Worm (Caenorhabditis elegans) whole organism, L3 larva: Measurements from ENCODE around the gene Y64G10A.10.
A peak's percentile ranks its signal among the peaks of the same experiment; 100 is the strongest.

Experiments
- R02D3.7 ChIP-seq: fragments of 150-350 bp; optimal IDR thresholded peaks from 2 replicates; lab custom pipeline; 2014; ENCODE audit warnings: missing biosample characterization, missing genetic modification characterization
- aly-2 ChIP-seq: fragments of 150-350 bp; optimal IDR thresholded peaks from 2 replicates; lab custom pipeline; 2014; ENCODE audit warnings: missing biosample characterization, missing genetic modification characterization
- ama-1 ChIP-seq: fragments of 150-350 bp; optimal IDR thresholded peaks from 2 replicates; lab custom pipeline; 2018
- ceh-16 ChIP-seq: sonication (generic microtip); optimal IDR thresholded peaks from 2 replicates; lab custom pipeline; 2017; ENCODE audit warnings: missing biosample characterization, missing genetic modification characterization
- ceh-28 ChIP-seq: fragments of 150-350 bp; optimal IDR thresholded peaks from 2 replicates; lab custom pipeline; 2014; ENCODE audit warnings: missing biosample characterization, missing genetic modification reagents, missing genetic modification characterization
- ceh-82 ChIP-seq: fragments of 150-350 bp; optimal IDR thresholded peaks from 2 replicates; lab custom pipeline; 2014; ENCODE audit warnings: missing biosample characterization, missing genetic modification characterization
- ceh-9 ChIP-seq: sonication (generic microtip); optimal IDR thresholded peaks from 2 replicates; lab custom pipeline; 2018; ENCODE audit warnings: missing biosample characterization, missing genetic modification characterization
- daf-12 ChIP-seq: fragments of 150-350 bp; optimal IDR thresholded peaks from 2 replicates; lab custom pipeline; 2014; ENCODE audit warnings: missing biosample characterization, missing genetic modification reagents, missing genetic modification characterization
- egl-27 ChIP-seq: sonication (generic microtip); optimal IDR thresholded peaks from 4 replicates; lab custom pipeline; 2017; ENCODE audit warnings: missing biosample characterization, missing genetic modification reagents, missing genetic modification characterization
- egl-5 ChIP-seq: fragments of 150-350 bp; optimal IDR thresholded peaks from 2 replicates; lab custom pipeline; 2017; ENCODE audit warnings: missing biosample characterization, missing genetic modification reagents, missing genetic modification characterization, inconsistent platforms
- elt-1 ChIP-seq: fragments of 150-350 bp; optimal IDR thresholded peaks from 2 replicates; lab custom pipeline; 2014; ENCODE audit warnings: missing biosample characterization, missing genetic modification characterization
- elt-2 ChIP-seq: sonication (generic microtip); optimal IDR thresholded peaks from 2 replicates; lab custom pipeline; 2016; ENCODE audit warnings: missing genetic modification reagents, mild to moderate bottlenecking, missing genetic modification characterization, missing compliant biosample characterization
- fkh-10 ChIP-seq: sonication (generic microtip); optimal IDR thresholded peaks from 2 replicates; lab custom pipeline; 2017; ENCODE audit warnings: missing biosample characterization, missing genetic modification reagents, missing genetic modification characterization
- fkh-2 ChIP-seq: fragments of 150-350 bp; optimal IDR thresholded peaks from 2 replicates; lab custom pipeline; 2014; ENCODE audit warnings: missing biosample characterization, missing genetic modification reagents, missing genetic modification characterization
- fos-1 ChIP-seq: fragments of 150-350 bp; optimal IDR thresholded peaks from 2 replicates; lab custom pipeline; 2014; ENCODE audit warnings: missing biosample characterization, missing genetic modification characterization
- hmg-11 ChIP-seq: sonication (generic microtip); optimal IDR thresholded peaks from 2 replicates; lab custom pipeline; 2016; ENCODE audit warnings: missing genetic modification characterization, missing compliant biosample characterization
- jun-1 ChIP-seq: fragments of 150-350 bp; optimal IDR thresholded peaks from 2 replicates; lab custom pipeline; 2014; ENCODE audit warnings: missing biosample characterization, missing genetic modification reagents, missing genetic modification characterization
- lin-15B ChIP-seq: fragments of 150-350 bp; optimal IDR thresholded peaks from 2 replicates; lab custom pipeline; 2014; ENCODE audit warnings: missing biosample characterization, missing genetic modification characterization
- lin-39 ChIP-seq: fragments of 150-350 bp; optimal IDR thresholded peaks from 2 replicates; lab custom pipeline; 2018; ENCODE audit warnings: missing biosample characterization, missing genetic modification reagents, missing genetic modification characterization
- lsy-12 ChIP-seq: sonication (generic microtip); optimal IDR thresholded peaks from 2 replicates; lab custom pipeline; 2016; ENCODE audit warnings: mild to moderate bottlenecking, missing genetic modification characterization, missing compliant biosample characterization
- mdl-1 ChIP-seq: fragments of 150-350 bp; optimal IDR thresholded peaks from 2 replicates; lab custom pipeline; 2014; ENCODE audit warnings: missing biosample characterization, missing genetic modification characterization
- mml-1 ChIP-seq: fragments of 150-350 bp; sonication (generic microtip); optimal IDR thresholded peaks from 3 replicates; lab custom pipeline; 2014; ENCODE audit warnings: missing biosample characterization, missing genetic modification characterization
- nfya-1 ChIP-seq: sonication (generic microtip); optimal IDR thresholded peaks from 2 replicates; lab custom pipeline; 2017; ENCODE audit warnings: missing genetic modification characterization, mild to moderate bottlenecking, missing compliant biosample characterization, antibody characterized with exemption, moderate library complexity; ENCODE audit not compliant: insufficient read depth
- nhr-11 ChIP-seq: fragments of 150-350 bp; optimal IDR thresholded peaks from 2 replicates; lab custom pipeline; 2014; ENCODE audit warnings: missing biosample characterization, missing genetic modification characterization
- nhr-12 ChIP-seq: fragments of 150-350 bp; optimal IDR thresholded peaks from 2 replicates; lab custom pipeline; 2014; ENCODE audit warnings: missing biosample characterization, missing genetic modification characterization
- nhr-23 ChIP-seq: fragments of 150-350 bp; optimal IDR thresholded peaks from 2 replicates; lab custom pipeline; 2014; ENCODE audit warnings: missing biosample characterization, missing genetic modification reagents, missing genetic modification characterization
- nhr-237 ChIP-seq: fragments of 150-350 bp; optimal IDR thresholded peaks from 2 replicates; lab custom pipeline; 2014; ENCODE audit warnings: missing biosample characterization, missing genetic modification characterization
- nhr-25 ChIP-seq: sonication (generic microtip); optimal IDR thresholded peaks from 2 replicates; lab custom pipeline; 2017; ENCODE audit warnings: missing biosample characterization, missing genetic modification characterization
- nhr-28 ChIP-seq: fragments of 150-350 bp; optimal IDR thresholded peaks from 2 replicates; lab custom pipeline; 2014; ENCODE audit warnings: missing biosample characterization, missing genetic modification characterization
- nhr-43 ChIP-seq: sonication (generic microtip); optimal IDR thresholded peaks from 2 replicates; lab custom pipeline; 2016; ENCODE audit warnings: mild to moderate bottlenecking, missing genetic modification characterization, missing compliant biosample characterization; ENCODE audit not compliant: poor library complexity, severe bottlenecking
- nhr-67 ChIP-seq: fragments of 150-350 bp; optimal IDR thresholded peaks from 2 replicates; lab custom pipeline; 2014; ENCODE audit warnings: missing biosample characterization, missing genetic modification characterization
- nhr-76 ChIP-seq: fragments of 150-350 bp; sonication (generic microtip); optimal IDR thresholded peaks from 5 replicates; lab custom pipeline; 2014; ENCODE audit warnings: missing biosample characterization, missing genetic modification characterization
- nhr-77 ChIP-seq: fragments of 150-350 bp; optimal IDR thresholded peaks from 2 replicates; lab custom pipeline; 2014; ENCODE audit warnings: missing biosample characterization, missing genetic modification characterization
- pha-4 ChIP-seq: fragments of 150-350 bp; optimal IDR thresholded peaks from 2 replicates; lab custom pipeline; 2014; ENCODE audit warnings: missing biosample characterization, missing genetic modification reagents, missing genetic modification characterization
- pqm-1 ChIP-seq: fragments of 150-350 bp; optimal IDR thresholded peaks from 2 replicates; lab custom pipeline; 2017; ENCODE audit warnings: missing biosample characterization, missing genetic modification characterization, inconsistent platforms
- sea-2 ChIP-seq: fragments of 150-350 bp; sonication (generic microtip); optimal IDR thresholded peaks from 4 replicates; lab custom pipeline; 2014; ENCODE audit warnings: missing biosample characterization, missing genetic modification reagents, missing genetic modification characterization
- skn-1 ChIP-seq: fragments of 150-350 bp; optimal IDR thresholded peaks from 2 replicates; lab custom pipeline; 2014; ENCODE audit warnings: missing biosample characterization, missing genetic modification characterization
- snpc-4 ChIP-seq: fragments of 150-350 bp; optimal IDR thresholded peaks from 2 replicates; lab custom pipeline; 2014; ENCODE audit warnings: missing biosample characterization, missing genetic modification characterization
- tbx-2 ChIP-seq: sonication (generic microtip); optimal IDR thresholded peaks from 2 replicates; lab custom pipeline; 2016; ENCODE audit warnings: mild to moderate bottlenecking, missing genetic modification characterization, missing compliant biosample characterization
- unc-62 ChIP-seq: fragments of 150-350 bp; sonication (generic microtip); optimal IDR thresholded peaks from 4 replicates; lab custom pipeline; 2014; ENCODE audit warnings: missing biosample characterization, missing genetic modification reagents, missing genetic modification characterization
- zag-1 ChIP-seq: fragments of 150-350 bp; optimal IDR thresholded peaks from 2 replicates; lab custom pipeline; 2014; ENCODE audit warnings: missing biosample characterization, missing genetic modification characterization
- ztf-11 ChIP-seq: fragments of 150-350 bp; optimal IDR thresholded peaks from 2 replicates; lab custom pipeline; 2014; ENCODE audit warnings: missing biosample characterization, missing genetic modification characterization
- ztf-4 ChIP-seq: fragments of 150-350 bp; optimal IDR thresholded peaks from 2 replicates; lab custom pipeline; 2014; ENCODE audit warnings: missing biosample characterization, missing genetic modification characterization

Y64G10A.10 gene

ce11 chrIV:14230799-14231198, 10.4 kb downstream of the Y64G10A.10 start, which contains the start of gene F02H6.6:
TSS of gene F02H6.6 (minus strand) at chrIV:14230899.
- TF ChIP-seq zag-1 (no peak), mdl-1 (tag; lab: Kevin White, UChicago) (no peak), fkh-10 (GFP tag; lab: Kevin White, UChicago) (no peak), aly-2 (tag; lab: Kevin White, UChicago) (no peak), sea-2 (GFP tag; lab: Kevin White, UChicago) (no peak), lsy-12 (tag; lab: Kevin White, UChicago) (no peak), R02D3.7 (tag; lab: Kevin White, UChicago) (no peak), nhr-67 (tag; lab: Kevin White, UChicago) (no peak)

ce11 chrIV:14228069-14228468, 13.2 kb downstream of the Y64G10A.10 start, which contains the start of gene F02H6.7:
TSS of gene F02H6.7 (minus strand) at chrIV:14228169.
- TF ChIP-seq nhr-11 (no peak), nhr-67 (tag; lab: Kevin White, UChicago) (no peak), ceh-16 (tag; lab: Kevin White, UChicago) (no peak), egl-5 (tag; lab: Kevin White, UChicago) (no peak), tbx-2 (tag; lab: Kevin White, UChicago) (no peak), nhr-28 (tag; lab: Kevin White, UChicago) (no peak), lin-15B (tag; lab: Kevin White, UChicago) (no peak), ama-1 (no peak), snpc-4 (tag; lab: Kevin White, UChicago) (no peak), fkh-2 (no peak), elt-1 (no peak), mml-1 (tag; lab: Kevin White, UChicago) (no peak), mdl-1 (tag; lab: Kevin White, UChicago) (no peak)
- TF ChIP-seq, all 47 proteins: peak for 0

- TF ChIP-seq elt-1 (no peak), mdl-1 (tag; lab: Kevin White, UChicago) (no peak), ceh-28 (tag; lab: Kevin White, UChicago) (no peak), sea-2 (GFP tag; lab: Kevin White, UChicago) (no peak), egl-27 (no peak), fos-1 (no peak)
These were observed 14.1 kb downstream of the Y64G10A.10 start for ce11 chrIV:14227138-14227537.

- no peak for TF ChIP-seq nhr-67 (tag; lab: Kevin White, UChicago)
- TF ChIP-seq fkh-2 = no peak
- TF ChIP-seq sea-2 (GFP tag; lab: Kevin White, UChicago) = no peak
- TF ChIP-seq lin-15B (tag; lab: Kevin White, UChicago) = no peak
- TF ChIP-seq mdl-1 (tag; lab: Kevin White, UChicago) = no peak
- no peak for TF ChIP-seq daf-12 (tag; lab: Kevin White, UChicago)
- TF ChIP-seq hmg-11 (tag; lab: Kevin White, UChicago) = peak; percentile 82
- no peak for TF ChIP-seq ceh-28 (tag; lab: Kevin White, UChicago)
- TF ChIP-seq nhr-237 = no peak
- no peak for TF ChIP-seq nhr-23 (tag; lab: Kevin White, UChicago)
- no peak for TF ChIP-seq R02D3.7 (tag; lab: Kevin White, UChicago)
- peak; percentile 78 for TF ChIP-seq snpc-4 (tag; lab: Kevin White, UChicago)
- peak; percentile 16 for TF ChIP-seq lin-39 (tag; lab: Kevin White, UChicago)
- TF ChIP-seq elt-1 = no peak
- peak; percentile 9 for TF ChIP-seq elt-2
- no peak for TF ChIP-seq lsy-12 (tag; lab: Kevin White, UChicago)
- TF ChIP-seq zag-1 = no peak
- TF ChIP-seq jun-1 (tag; lab: Kevin White, UChicago) = no peak
- TF ChIP-seq nhr-43 = peak; percentile 62
These were observed 16.3 kb downstream of the Y64G10A.10 start for ce11 chrIV:14224912-14225311.

- TF ChIP-seq ceh-9 = no peak
- no peak for TF ChIP-seq lin-15B (tag; lab: Kevin White, UChicago)
- TF ChIP-seq aly-2 (tag; lab: Kevin White, UChicago) = no peak
- no peak for TF ChIP-seq nhr-77 (tag; lab: Kevin White, UChicago)
- no peak for TF ChIP-seq skn-1 (tag; lab: Kevin White, UChicago)
- TF ChIP-seq egl-5 (tag; lab: Kevin White, UChicago) = no peak
- peak; percentile 81 for TF ChIP-seq pqm-1 (tag; lab: Kevin White, UChicago)
- TF ChIP-seq lin-39 (tag; lab: Kevin White, UChicago) = no peak
- peak; percentile 17 for TF ChIP-seq nhr-25 (tag; lab: Kevin White, UChicago)
- no peak for TF ChIP-seq jun-1 (tag; lab: Kevin White, UChicago)
- peak; percentile 83 for TF ChIP-seq ama-1
- TF ChIP-seq pha-4 (tag; lab: Kevin White, UChicago) = peak; percentile 75
- no peak for TF ChIP-seq ceh-16 (tag; lab: Kevin White, UChicago)
- peak; percentile 80 for TF ChIP-seq elt-1
- TF ChIP-seq mml-1 (tag; lab: Kevin White, UChicago) = no peak
- TF ChIP-seq nfya-1 (tag; lab: Kevin White, UChicago) = peak; percentile 11
- TF ChIP-seq nhr-28 (tag; lab: Kevin White, UChicago) = no peak
- no peak for TF ChIP-seq R02D3.7 (tag; lab: Kevin White, UChicago)
- no peak for TF ChIP-seq unc-62 (GFP tag; lab: Kevin White, UChicago)
- TF ChIP-seq elt-2 = peak; percentile 8
- TF ChIP-seq lsy-12 (tag; lab: Kevin White, UChicago) = no peak
- TF ChIP-seq daf-12 (tag; lab: Kevin White, UChicago) = no peak
- TF ChIP-seq nhr-76 (tag; lab: Kevin White, UChicago) = no peak
- TF ChIP-seq zag-1 = no peak
- no peak for TF ChIP-seq nhr-12 (tag; lab: Kevin White, UChicago)
- no peak for TF ChIP-seq egl-27
- no peak for TF ChIP-seq ceh-82 (tag; lab: Kevin White, UChicago)
- TF ChIP-seq ztf-4 (tag; lab: Kevin White, UChicago) = no peak
- TF ChIP-seq ztf-11 (tag; lab: Kevin White, UChicago) = no peak
These were observed 21.5 kb downstream of the Y64G10A.10 start, which contains the start of gene sqrd-1 for ce11 chrIV:14219714-14220113. TSS of gene sqrd-1 (plus strand) at chrIV:14219871.
